Worm (Caenorhabditis elegans): ENCODE data around the gene C02F5.13.

DNA sequence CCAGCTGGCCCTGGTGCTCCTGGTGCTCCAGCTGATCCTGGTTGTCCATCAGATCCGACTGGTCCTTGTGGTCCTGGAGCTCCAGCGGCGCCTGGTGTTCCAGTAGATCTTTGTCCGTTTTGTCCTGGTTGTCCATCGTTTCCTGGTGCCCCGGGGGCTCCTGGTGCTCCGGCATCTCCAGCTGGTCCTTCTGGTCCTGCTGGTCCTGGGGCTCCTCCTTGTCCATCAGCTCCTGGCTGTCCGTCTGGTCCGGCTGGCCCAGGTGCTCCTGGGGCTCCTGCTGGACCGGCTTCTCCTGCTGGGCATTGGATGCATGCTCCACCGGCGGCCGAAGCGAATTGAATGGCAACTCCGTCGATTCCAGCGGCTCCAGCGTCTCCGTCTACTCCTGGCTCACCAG lies 15.4 kb downstream of the C02F5.13 start:
- no peak for TF ChIP-seq lin-39 (tag; optimal IDR thresholded peaks at IDR 0.05)
- TF ChIP-seq nhr-11 (tag; optimal IDR thresholded peaks at IDR 0.05) = no peak
- no peak for TF ChIP-seq unc-62 (GFP tag; optimal IDR thresholded peaks at IDR 0.05)
- TF ChIP-seq snpc-4 (tag; optimal IDR thresholded peaks at IDR 0.05) = no peak
- no peak for TF ChIP-seq tbx-2 (tag; optimal IDR thresholded peaks at IDR 0.05)
